Fruit fly (Drosophila melanogaster) whole organism, pupa: ENCODE results near the gene CG6005.

Source experiments
- CG10348 ChIP-seq: fragments of 200-800 bp; sonication (Bioruptor generic); IDR thresholded peaks from 2 replicates; pipeline ENCODE4 v1.3.6; 2022; ENCODE audit warnings: missing biosample characterization, missing genetic modification characterization
- CG12605 ChIP-seq: fragments of 200-800 bp; sonication (Bioruptor generic); IDR thresholded peaks from 2 replicates; pipeline ENCODE4 v1.3.6; 2022; ENCODE audit warnings: missing biosample characterization, missing genetic modification characterization
- CG13204 ChIP-seq: fragments of 200-800 bp; sonication (Bioruptor generic); optimal IDR thresholded peaks from 2 replicates; lab custom pipeline; 2018; ENCODE audit warnings: missing biosample characterization, mild to moderate bottlenecking, missing genetic modification characterization, moderate library complexity
- CG14655 ChIP-seq: fragments of 200-800 bp; sonication (Bioruptor generic); optimal IDR thresholded peaks from 3 replicates; lab custom pipeline; 2017; ENCODE audit warnings: mild to moderate bottlenecking, missing biosample characterization, missing genetic modification reagents, missing genetic modification characterization
- CG15710 ChIP-seq: fragments of 200-800 bp; sonication (Bioruptor generic); optimal IDR thresholded peaks from 2 replicates; lab custom pipeline; 2018; ENCODE audit warnings: missing biosample characterization, mild to moderate bottlenecking, missing genetic modification characterization, moderate library complexity
- CG17806 ChIP-seq: fragments of 200-800 bp; sonication (Bioruptor generic); optimal IDR thresholded peaks from 2 replicates; lab custom pipeline; 2018; ENCODE audit warnings: missing biosample characterization, mild to moderate bottlenecking, missing genetic modification characterization, moderate library complexity
- CG32121 ChIP-seq: fragments of 200-800 bp; sonication (Bioruptor generic); IDR thresholded peaks from 2 replicates; pipeline ENCODE4 v1.3.6; 2022; ENCODE audit warnings: missing biosample characterization, missing genetic modification characterization
- CG34367 ChIP-seq: fragments of 200-800 bp; sonication (Bioruptor generic); optimal IDR thresholded peaks from 2 replicates; lab custom pipeline; 2018; ENCODE audit warnings: missing biosample characterization, mild to moderate bottlenecking, missing genetic modification characterization
- CG4496 ChIP-seq: fragments of 200-800 bp; sonication (Bioruptor generic); IDR thresholded peaks from 3 replicates; pipeline ENCODE4 v1.3.6; 2022; ENCODE audit warnings: missing biosample characterization, missing genetic modification characterization
- CG8159 ChIP-seq: fragments of 200-800 bp; sonication (Bioruptor generic); optimal IDR thresholded peaks from 3 replicates; lab custom pipeline; 2018; ENCODE audit warnings: missing biosample characterization, mild to moderate bottlenecking, missing genetic modification characterization, moderate library complexity
- CG8301 ChIP-seq: fragments of 200-800 bp; sonication (Bioruptor generic); optimal IDR thresholded peaks from 2 replicates; lab custom pipeline; 2018; ENCODE audit warnings: missing biosample characterization, mild to moderate bottlenecking, missing genetic modification characterization
- CG9948 ChIP-seq: fragments of 200-800 bp; sonication (Bioruptor generic); optimal IDR thresholded peaks from 2 replicates; lab custom pipeline; 2018; ENCODE audit warnings: missing biosample characterization, mild to moderate bottlenecking, missing genetic modification characterization, moderate library complexity
- D1 ChIP-seq: fragments of 200-800 bp; sonication (Bioruptor generic); optimal IDR thresholded peaks from 2 replicates; lab custom pipeline; 2018; ENCODE audit warnings: missing biosample characterization, mild to moderate bottlenecking, missing genetic modification characterization, moderate library complexity
- EcR ChIP-seq: fragments of 200-800 bp; sonication (Bioruptor generic); optimal IDR thresholded peaks from 3 replicates; lab custom pipeline; 2019; ENCODE audit warnings: missing biosample characterization, missing genetic modification characterization, mild to moderate bottlenecking, moderate library complexity, missing genetic modification reagents
- Ets98B ChIP-seq: fragments of 200-800 bp; sonication (Bioruptor generic); IDR thresholded peaks from 2 replicates; pipeline ENCODE4 v1.3.6; 2022; ENCODE audit warnings: missing biosample characterization, missing genetic modification characterization
- Pif1A ChIP-seq: fragments of 200-800 bp; sonication (Bioruptor generic); optimal IDR thresholded peaks from 3 replicates; lab custom pipeline; 2016; ENCODE audit warnings: missing biosample characterization, missing genetic modification characterization
- Pif1B ChIP-seq: fragments of 200-800 bp; sonication (Bioruptor generic); optimal IDR thresholded peaks from 3 replicates; lab custom pipeline; 2016; ENCODE audit warnings: missing biosample characterization, missing genetic modification characterization
- Snoo ChIP-seq: fragments of 200-800 bp; sonication (Bioruptor generic); optimal IDR thresholded peaks from 3 replicates; lab custom pipeline; 2017; ENCODE audit warnings: missing biosample characterization, mild to moderate bottlenecking, missing genetic modification characterization, inconsistent platforms
- fd96Ca ChIP-seq: fragments of 200-800 bp; sonication (Bioruptor generic); IDR thresholded peaks from 3 replicates; pipeline ENCODE4 v1.3.6; 2022; ENCODE audit warnings: missing biosample characterization, missing genetic modification characterization
- gl ChIP-seq: fragments of 200-800 bp; sonication (Bioruptor generic); optimal IDR thresholded peaks from 2 replicates; lab custom pipeline; 2018; ENCODE audit warnings: missing biosample characterization, mild to moderate bottlenecking, missing genetic modification characterization
- rn ChIP-seq: fragments of 200-800 bp; sonication (Bioruptor generic); IDR thresholded peaks from 2 replicates; pipeline ENCODE4 v1.3.6; 2022; ENCODE audit warnings: missing biosample characterization, missing genetic modification characterization

The CG6005 gene

dm6 chr3R:19010923-19011322 is 12.9 kb downstream of the CG6005 start:
- TF ChIP-seq CG12605 (GFP tag; lab: Robert Waterston, UW) (no peak), rn (no peak), D1 (tag; lab: Kevin White, UChicago) (no peak), CG34367 (no peak), CG15710 (tag; lab: Kevin White, UChicago) (no peak), fd96Ca (no peak), CG8159 (tag; lab: Kevin White, UChicago) (no peak), CG4496 (GFP tag; lab: Robert Waterston, UW) (no peak), Ets98B (GFP tag; lab: Robert Waterston, UW) (no peak)

DNA sequence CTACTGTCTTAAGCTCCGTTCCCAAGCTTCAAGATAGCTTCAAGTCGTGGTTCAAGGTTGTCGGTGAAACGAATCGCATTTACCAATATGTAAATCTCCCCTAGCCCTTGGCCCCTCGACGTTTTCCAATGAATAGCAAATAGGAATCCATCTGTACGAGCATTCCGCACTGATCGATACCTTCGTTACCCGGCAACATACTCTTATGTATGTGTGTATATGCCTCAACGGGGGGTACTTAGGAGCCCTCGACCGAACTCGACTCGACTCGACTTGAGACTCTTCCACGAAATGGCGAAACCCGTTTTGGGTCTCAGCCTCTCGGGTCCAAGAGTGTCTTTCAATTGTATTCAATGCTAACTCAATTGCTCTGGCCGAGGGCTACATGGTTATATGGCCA is 22.1 kb downstream of the CG6005 start:
- TF ChIP-seq EcR (peak; percentile 61), CG32121 (GFP tag; lab: Robert Waterston, UW) (no peak), fd96Ca (no peak), CG10348 (GFP tag; lab: Robert Waterston, UW) (no peak), Pif1B (GFP tag; lab: Kevin White, UChicago) (no peak), CG12605 (GFP tag; lab: Robert Waterston, UW) (no peak)
- TF ChIP-seq, all 21 proteins: peak for 1

dm6 chr3R:18999906-19000451 is 23.9 kb downstream of the CG6005 start:
- TF ChIP-seq CG17806 (tag; lab: Kevin White, UChicago) = no peak
- TF ChIP-seq Pif1B (GFP tag; lab: Kevin White, UChicago) = no peak
- no peak for TF ChIP-seq Ets98B (GFP tag; lab: Robert Waterston, UW)
- 0 out of 2 replicates have a peak, but pooled peaks have one; percentile 12 for TF ChIP-seq CG10348 (GFP tag; lab: Robert Waterston, UW)
- no peak for TF ChIP-seq CG32121 (GFP tag; lab: Robert Waterston, UW)
- TF ChIP-seq CG8301 = no peak
- no peak for TF ChIP-seq CG8159 (tag; lab: Kevin White, UChicago)
- peak; percentile 5 for TF ChIP-seq Pif1A (GFP tag; lab: Kevin White, UChicago)
- peak; percentile 70 for TF ChIP-seq gl (tag; lab: Kevin White, UChicago)
- TF ChIP-seq CG13204 (GFP tag; lab: Kevin White, UChicago) = peak; percentile 14
- TF ChIP-seq rn = no peak
- TF ChIP-seq D1 (tag; lab: Kevin White, UChicago) = no peak
- no peak for TF ChIP-seq fd96Ca
- no peak for TF ChIP-seq Snoo (tag; lab: Kevin White, UChicago)
- no peak for TF ChIP-seq CG12605 (GFP tag; lab: Robert Waterston, UW)
- TF ChIP-seq CG4496 (GFP tag; lab: Robert Waterston, UW) = no peak
- TF ChIP-seq CG9948 (tag; lab: Kevin White, UChicago) = no peak
- TF ChIP-seq CG15710 (tag; lab: Kevin White, UChicago) = no peak
- no peak for TF ChIP-seq EcR
- TF ChIP-seq CG14655 = no peak
- TF ChIP-seq CG34367 = no peak

DNA sequence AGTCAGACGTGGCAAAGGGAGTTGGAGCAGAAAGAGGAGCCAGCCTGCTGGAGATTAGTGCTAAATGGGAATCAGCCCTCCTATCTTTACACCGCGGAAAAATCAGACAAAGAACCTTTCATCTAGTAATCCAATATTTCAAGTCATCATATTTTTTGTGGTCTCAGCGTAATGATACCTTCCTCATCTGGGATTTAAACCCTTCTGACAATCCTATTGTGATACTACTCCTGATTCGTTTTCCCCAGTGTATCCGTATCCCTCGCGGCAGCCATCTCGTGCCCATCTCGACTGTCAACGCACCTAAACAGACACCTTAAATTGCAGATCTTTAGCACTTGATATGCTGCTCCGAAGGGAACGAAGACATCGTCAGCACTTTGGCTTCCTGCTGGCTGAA is 25.5 kb downstream of the CG6005 start:
- TF ChIP-seq Pif1A (GFP tag; lab: Kevin White, UChicago) (peak; percentile 41), gl (tag; lab: Kevin White, UChicago) (peak; percentile 8), CG12605 (GFP tag; lab: Robert Waterston, UW) (no peak), Ets98B (GFP tag; lab: Robert Waterston, UW) (peak; percentile 32; the same call in 1 of the 2 replicates), CG17806 (tag; lab: Kevin White, UChicago) (peak; percentile 66), CG14655 (peak; percentile 66), D1 (tag; lab: Kevin White, UChicago) (no peak), CG4496 (GFP tag; lab: Robert Waterston, UW) (0 out of 3 replicates have a peak, but pooled peaks have one; percentile 31), CG8159 (tag; lab: Kevin White, UChicago) (peak; percentile 60), CG15710 (tag; lab: Kevin White, UChicago) (peak; percentile 52), CG34367 (peak; percentile 59), Snoo (tag; lab: Kevin White, UChicago) (no peak), fd96Ca (peak; percentile 62; the same call in 2 of the 3 replicates), Pif1B (GFP tag; lab: Kevin White, UChicago) (peak; percentile 9), rn (no peak), CG10348 (GFP tag; lab: Robert Waterston, UW) (no peak), CG32121 (GFP tag; lab: Robert Waterston, UW) (no peak), CG8301 (peak; percentile 51), CG9948 (tag; lab: Kevin White, UChicago) (peak; percentile 63)

- TF ChIP-seq CG13204 (GFP tag; lab: Kevin White, UChicago) (peak; percentile 12), Pif1B (GFP tag; lab: Kevin White, UChicago) (no peak)
Observed at dm6 chr3R:18997388-18998287, 26.2 kb downstream of the CG6005 start.
